Worm (Caenorhabditis elegans): ENCODE data around the gene F58H1.3.

F58H1.3 gene

ce11 chrV:11885939-11886338 lies 47.8 kb upstream of the F58H1.3 start:
- TF ChIP-seq efl-1 (optimal IDR thresholded peaks at IDR 0.05) = peak; percentile 7 to 23
- peak; percentile 5 to 80 for TF ChIP-seq efl-1 (GFP tag; optimal IDR thresholded peaks at IDR 0.05 in 1 of 2)
- no peak for TF ChIP-seq ces-1 (GFP tag; optimal IDR thresholded peaks at IDR 0.05)
- no peak for TF ChIP-seq sptf-1 (tag; optimal IDR thresholded peaks at IDR 0.05)
- TF ChIP-seq nhr-12 (tag; optimal IDR thresholded peaks at IDR 0.05) = no peak
- TF ChIP-seq nhr-76 (tag; optimal IDR thresholded peaks at IDR 0.05) = no peak
- peak; percentile 90 for TF ChIP-seq tbx-2 (tag; optimal IDR thresholded peaks at IDR 0.05)
- TF ChIP-seq ceh-90 (tag; optimal IDR thresholded peaks at IDR 0.05) = no peak
- peak; percentile 58 for TF ChIP-seq lin-13 (GFP tag; optimal IDR thresholded peaks at IDR 0.05)
- TF ChIP-seq ceh-63 (GFP tag; optimal IDR thresholded peaks at IDR 0.05) = no peak
- no peak for TF ChIP-seq mef-2 (tag; optimal IDR thresholded peaks at IDR 0.05)
- TF ChIP-seq nhr-47 (tag; optimal IDR thresholded peaks at IDR 0.05) = peak; percentile 60
- TF ChIP-seq ets-5 (GFP tag; IDR thresholded peaks at IDR 0.05) = no peak
- no peak for TF ChIP-seq fkh-4 (tag; optimal IDR thresholded peaks at IDR 0.05; ENCODE audit: borderline replicate concordance)
- no peak for TF ChIP-seq egl-27 (tag; optimal IDR thresholded peaks at IDR 0.05)
- TF ChIP-seq ztf-11 (tag; optimal IDR thresholded peaks at IDR 0.05) = no peak
- no peak for TF ChIP-seq F16B12.6 (tag; optimal IDR thresholded peaks at IDR 0.05)
- TF ChIP-seq unc-30 (tag; optimal IDR thresholded peaks at IDR 0.05) = no peak
- peak; percentile 83 for TF ChIP-seq unc-130 (tag; optimal IDR thresholded peaks at IDR 0.05)
- no peak for TF ChIP-seq zip-4 (GFP tag; optimal IDR thresholded peaks at IDR 0.05)
- TF ChIP-seq ceh-82 (tag; optimal IDR thresholded peaks at IDR 0.05) = peak in 1 of 3 experiments; percentile 11
- peak; percentile 31 for TF ChIP-seq snpc-4 (tag; optimal IDR thresholded peaks at IDR 0.05)
- TF ChIP-seq hlh-4 (tag; optimal IDR thresholded peaks at IDR 0.05) = no peak
- TF ChIP-seq aly-2 (tag; optimal IDR thresholded peaks at IDR 0.05) = no peak
- no peak for TF ChIP-seq nhr-28 (tag; optimal IDR thresholded peaks at IDR 0.05)
- no peak for TF ChIP-seq lin-15B (tag; optimal IDR thresholded peaks at IDR 0.05)
- TF ChIP-seq aha-1 (tag; optimal IDR thresholded peaks at IDR 0.05) = no peak
- TF ChIP-seq fkh-10 (GFP tag; optimal IDR thresholded peaks at IDR 0.05) = no peak
- TF ChIP-seq egl-13 (tag; optimal IDR thresholded peaks at IDR 0.05) = no peak
- TF ChIP-seq dsc-1 (tag; optimal IDR thresholded peaks at IDR 0.05) = no peak
- no peak for TF ChIP-seq fkh-8 (tag; optimal IDR thresholded peaks at IDR 0.05)
- TF ChIP-seq lir-3 (tag; optimal IDR thresholded peaks at IDR 0.05; ENCODE audit: poor library complexity) = peak; percentile 68
- TF ChIP-seq unc-86 (tag; optimal IDR thresholded peaks at IDR 0.05) = no peak
- TF ChIP-seq elt-3 (tag; optimal IDR thresholded peaks at IDR 0.05) = peak in 3 of 6 experiments; percentile 34 to 89 (median 87)
- TF ChIP-seq unc-62 (GFP tag; optimal IDR thresholded peaks at IDR 0.05) = no peak
- TF ChIP-seq pag-3 (tag; optimal IDR thresholded peaks at IDR 0.05; ENCODE audit: borderline replicate concordance, insufficient read depth) = no peak
- no peak for TF ChIP-seq hpl-2 (GFP tag; optimal IDR thresholded peaks at IDR 0.05)
- peak; percentile 21 for TF ChIP-seq pax-3 (tag; optimal IDR thresholded peaks at IDR 0.05)
- TF ChIP-seq snu-23 (GFP tag; optimal IDR thresholded peaks at IDR 0.05) = peak; percentile 91
- no peak for TF ChIP-seq unc-98 (GFP tag; IDR thresholded peaks at IDR 0.05)
- no peak for TF ChIP-seq nhr-84 (tag; optimal IDR thresholded peaks at IDR 0.05)
- TF ChIP-seq sup-37 (GFP tag; optimal IDR thresholded peaks at IDR 0.05) = peak; percentile 39
- no peak for TF ChIP-seq vab-15 (tag; optimal IDR thresholded peaks at IDR 0.05)
- TF ChIP-seq zag-1 (tag; optimal IDR thresholded peaks at IDR 0.05) = no peak
- peak; percentile 56; the same call in 1 of the 2 replicates for TF ChIP-seq ceh-88 (GFP tag; IDR thresholded peaks at IDR 0.05)
- TF ChIP-seq tlp-1 (tag; optimal IDR thresholded peaks at IDR 0.05) = no peak
- TF ChIP-seq lsy-2 (tag; optimal IDR thresholded peaks at IDR 0.05) = peak; percentile 51 to 56
- peak; percentile 43 for TF ChIP-seq mep-1 (tag; optimal IDR thresholded peaks at IDR 0.05)
- peak; percentile 41; the same call in 1 of the 2 replicates for TF ChIP-seq grh-1 (GFP tag; IDR thresholded peaks at IDR 0.05)
- no peak for TF ChIP-seq ceh-8 (GFP tag; optimal IDR thresholded peaks at IDR 0.05)
- TF ChIP-seq jun-1 (tag; optimal IDR thresholded peaks at IDR 0.05) = peak; percentile 23
- TF ChIP-seq skn-1 (tag; optimal IDR thresholded peaks at IDR 0.05) = no peak
- peak; percentile 94 for TF ChIP-seq lin-14 (GFP tag; optimal IDR thresholded peaks at IDR 0.05)
- TF ChIP-seq alr-1 (tag; optimal IDR thresholded peaks at IDR 0.05; ENCODE audit: borderline replicate concordance) = no peak

All from whole organism, L1 larva.